Fruit fly (Drosophila melanogaster): ENCODE measurements around the gene CG33796.

The CG33796 gene

DNA sequence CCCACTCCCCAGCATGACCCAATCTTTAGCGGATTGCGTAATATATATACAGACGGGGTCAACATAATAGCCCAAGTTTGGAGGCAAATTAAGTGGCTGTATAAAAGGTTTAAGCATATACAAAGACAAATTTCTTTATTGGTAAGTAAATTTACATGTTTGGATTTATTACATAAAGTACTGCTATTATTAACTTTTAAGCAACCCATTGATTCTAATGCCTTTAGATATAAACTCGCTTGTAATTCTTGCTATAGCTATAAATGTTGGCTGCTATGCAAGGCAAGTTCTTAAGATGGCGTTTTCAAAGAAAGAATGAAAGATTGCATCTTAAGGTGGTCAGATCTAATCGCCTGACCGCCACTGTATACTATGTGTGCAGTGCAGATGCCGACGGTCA is 32.6 kb upstream of the CG33796 start:
- peak; percentile 50 for TF ChIP-seq woc (GFP tag; optimal IDR thresholded peaks at IDR 0.05)
- TF ChIP-seq sv (GFP tag; optimal IDR thresholded peaks at IDR 0.05) = no peak
- TF ChIP-seq Jra (GFP tag; optimal IDR thresholded peaks at IDR 0.05) = no peak
- TF ChIP-seq fru (GFP tag; optimal IDR thresholded peaks at IDR 0.05) = peak; percentile 62
- peak; percentile 48 for TF ChIP-seq HLH106 (tag; optimal IDR thresholded peaks at IDR 0.05)
- TF ChIP-seq Mio (GFP tag; optimal IDR thresholded peaks at IDR 0.05) = no peak
- TF ChIP-seq dmrt93B (GFP tag; optimal IDR thresholded peaks at IDR 0.05) = peak; percentile 37
- no peak for TF ChIP-seq dsf (GFP tag; optimal IDR thresholded peaks at IDR 0.05; ENCODE audit: borderline replicate concordance)
- peak; percentile 47 for TF ChIP-seq Sp1 (GFP tag; optimal IDR thresholded peaks at IDR 0.05)
- TF ChIP-seq psq (GFP tag; optimal IDR thresholded peaks at IDR 0.05) = peak; percentile 42
- TF ChIP-seq rgr (GFP tag; optimal IDR thresholded peaks at IDR 0.05) = peak; percentile 53
- TF ChIP-seq jim (GFP tag; optimal IDR thresholded peaks at IDR 0.05) = no peak
- no peak for TF ChIP-seq Vsx2 (GFP tag; optimal IDR thresholded peaks at IDR 0.05; ENCODE audit: partially characterized antibody)
- TF ChIP-seq OdsH (GFP tag; optimal IDR thresholded peaks at IDR 0.05) = peak; percentile 62
- TF ChIP-seq lola (GFP tag; optimal IDR thresholded peaks at IDR 0.05) = no peak
- no peak for TF ChIP-seq GATAd (GFP tag; optimal IDR thresholded peaks at IDR 0.05)
- no peak for TF ChIP-seq Myc (optimal IDR thresholded peaks at IDR 0.05)
- TF ChIP-seq CrebA (GFP tag; optimal IDR thresholded peaks at IDR 0.05; ENCODE audit: borderline replicate concordance) = no peak
- no peak for TF ChIP-seq Rel (GFP tag; optimal IDR thresholded peaks at IDR 0.05)
- TF ChIP-seq Rel (tag; optimal IDR thresholded peaks at IDR 0.05) = no peak
- peak in 1 of 2 experiments; percentile 65 for TF ChIP-seq foxo (GFP tag; optimal IDR thresholded peaks at IDR 0.05)
- no peak for TF ChIP-seq Hr78 (GFP tag; optimal IDR thresholded peaks at IDR 0.05)
- no peak for TF ChIP-seq brk (GFP tag; optimal IDR thresholded peaks at IDR 0.05)
- TF ChIP-seq CG32264 (GFP tag; optimal IDR thresholded peaks at IDR 0.05) = no peak
- TF ChIP-seq Hr83 (GFP tag; optimal IDR thresholded peaks at IDR 0.05; ENCODE audit: poor library complexity, severe bottlenecking) = no peak
- TF ChIP-seq h (GFP tag; optimal IDR thresholded peaks at IDR 0.05) = peak; percentile 69
- TF ChIP-seq ey (GFP tag; optimal IDR thresholded peaks at IDR 0.05) = peak; percentile 63
- TF ChIP-seq br (GFP tag; optimal IDR thresholded peaks at IDR 0.05) = peak; percentile 5
- TF ChIP-seq Abd-B (GFP tag; optimal IDR thresholded peaks at IDR 0.05) = no peak
- no peak for TF ChIP-seq CG9705 (GFP tag; optimal IDR thresholded peaks at IDR 0.05)
- TF ChIP-seq sage (GFP tag; optimal IDR thresholded peaks at IDR 0.05) = no peak
- TF ChIP-seq Hnf4 (GFP tag; optimal IDR thresholded peaks at IDR 0.05) = no peak
- TF ChIP-seq usp (GFP tag; optimal IDR thresholded peaks at IDR 0.05) = no peak
- no peak for TF ChIP-seq pan (optimal IDR thresholded peaks at IDR 0.05)
- TF ChIP-seq tai (GFP tag; optimal IDR thresholded peaks at IDR 0.05) = peak; percentile 52
- TF ChIP-seq Dif (GFP tag; optimal IDR thresholded peaks at IDR 0.05; ENCODE audit: partially characterized antibody) = no peak
- TF ChIP-seq N (GFP tag; optimal IDR thresholded peaks at IDR 0.05) = no peak
- TF ChIP-seq dl (GFP tag; optimal IDR thresholded peaks at IDR 0.05; ENCODE audit: insufficient read depth in 1 of 2, partially characterized antibody in 2 of 2) = no peak
- TF ChIP-seq Dfd (GFP tag; optimal IDR thresholded peaks at IDR 0.05) = no peak

DNA sequence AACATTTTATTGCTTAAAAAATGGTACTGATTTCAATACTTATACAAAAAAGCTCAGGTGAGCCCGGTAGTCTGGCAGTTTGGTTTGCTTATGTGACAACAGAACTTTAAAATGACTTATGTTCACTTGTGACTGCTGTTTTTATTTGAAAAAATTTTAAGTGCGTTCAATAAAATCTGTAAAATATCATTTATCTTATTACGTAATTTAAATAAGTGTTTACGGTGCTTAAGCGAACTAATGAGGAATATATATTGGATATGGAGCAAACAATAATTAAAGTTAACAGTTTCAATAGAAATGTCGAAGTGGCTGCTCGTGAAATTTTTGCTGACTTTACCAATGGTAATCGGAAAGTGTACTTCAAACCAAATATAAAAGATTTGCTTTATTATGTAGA is 31.1 kb upstream of the CG33796 start, which contains the start of gene dls:
TSS of gene dls (plus strand) at position 301 of the 400 bp plus-strand sequence.
- TF ChIP-seq Dfd (GFP tag; optimal IDR thresholded peaks at IDR 0.05) (no peak), CG9705 (GFP tag; optimal IDR thresholded peaks at IDR 0.05) (no peak), Hr78 (GFP tag; optimal IDR thresholded peaks at IDR 0.05) (no peak), Myc (optimal IDR thresholded peaks at IDR 0.05) (no peak), CG32264 (GFP tag; optimal IDR thresholded peaks at IDR 0.05) (no peak), Mio (GFP tag; optimal IDR thresholded peaks at IDR 0.05) (no peak), GATAd (GFP tag; optimal IDR thresholded peaks at IDR 0.05) (no peak), fru (GFP tag; optimal IDR thresholded peaks at IDR 0.05) (no peak), Jra (GFP tag; optimal IDR thresholded peaks at IDR 0.05) (no peak), sv (GFP tag; optimal IDR thresholded peaks at IDR 0.05) (no peak), dsf (GFP tag; optimal IDR thresholded peaks at IDR 0.05; ENCODE audit: borderline replicate concordance) (no peak), Hnf4 (GFP tag; optimal IDR thresholded peaks at IDR 0.05) (no peak), CrebA (GFP tag; optimal IDR thresholded peaks at IDR 0.05; ENCODE audit: borderline replicate concordance) (no peak), OdsH (GFP tag; optimal IDR thresholded peaks at IDR 0.05) (no peak), psq (GFP tag; optimal IDR thresholded peaks at IDR 0.05) (no peak)
